Worm (Caenorhabditis elegans): Measurements from ENCODE around the gene ins-22.

DNA sequence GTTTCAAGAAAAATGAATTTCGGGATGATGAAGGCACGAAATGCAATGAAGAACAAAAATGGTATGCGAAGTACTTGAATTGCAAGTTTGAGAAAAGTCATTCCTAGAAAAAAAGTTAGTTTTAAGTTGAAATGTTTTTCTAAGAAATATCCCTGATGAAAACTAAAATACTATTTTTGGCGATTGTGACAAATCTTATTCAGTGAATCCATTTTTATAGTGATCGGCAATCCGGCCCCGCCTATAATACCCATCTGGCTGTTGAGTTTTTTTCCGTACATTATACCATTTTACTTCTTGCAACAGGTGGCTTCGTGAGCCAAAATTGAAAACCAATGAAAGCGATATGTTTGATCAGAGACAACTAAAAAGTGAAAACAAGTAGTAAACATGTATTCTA is 26.9 kb upstream of the ins-22 start, which contains the start of gene C05B5.17:
- no peak for TF ChIP-seq dox-1 (GFP tag; IDR thresholded peaks at IDR 0.05)
- no peak for TF ChIP-seq repo-1 (tag; optimal IDR thresholded peaks at IDR 0.05)
- TF ChIP-seq lsl-1 (GFP tag; optimal IDR thresholded peaks at IDR 0.05), result no peak
- no peak for TF ChIP-seq ama-1 (optimal IDR thresholded peaks at IDR 0.05)
- no peak for TF ChIP-seq ama-1 (GFP tag; optimal IDR thresholded peaks at IDR 0.05)
- no peak for TF ChIP-seq nfya-1 (tag; optimal IDR thresholded peaks at IDR 0.05; ENCODE audit: borderline replicate concordance, insufficient read depth)
- no peak for TF ChIP-seq zfh-2 (GFP tag; conservative IDR thresholded peaks at IDR 0.05)
- no peak for TF ChIP-seq tlf-1 (GFP tag; optimal IDR thresholded peaks at IDR 0.05)
- TF ChIP-seq F33H1.4 (GFP tag; IDR thresholded peaks at IDR 0.05), result no peak
- no peak for TF ChIP-seq ets-4 (GFP tag; optimal IDR thresholded peaks at IDR 0.05)
- TF ChIP-seq rcor-1 (GFP tag; IDR thresholded peaks at IDR 0.05), result no peak
- TF ChIP-seq dpff-1 (tag; optimal IDR thresholded peaks at IDR 0.05), result no peak
- TF ChIP-seq efl-1 (GFP tag; optimal IDR thresholded peaks at IDR 0.05), result no peak
- TF ChIP-seq B0336.3 (GFP tag; IDR thresholded peaks at IDR 0.05), result no peak
- no peak for TF ChIP-seq ztf-22 (GFP tag; optimal IDR thresholded peaks at IDR 0.05)
